1 fruit fly cellular context compared by ENCODE assay signal in the genomic region with DNA sequence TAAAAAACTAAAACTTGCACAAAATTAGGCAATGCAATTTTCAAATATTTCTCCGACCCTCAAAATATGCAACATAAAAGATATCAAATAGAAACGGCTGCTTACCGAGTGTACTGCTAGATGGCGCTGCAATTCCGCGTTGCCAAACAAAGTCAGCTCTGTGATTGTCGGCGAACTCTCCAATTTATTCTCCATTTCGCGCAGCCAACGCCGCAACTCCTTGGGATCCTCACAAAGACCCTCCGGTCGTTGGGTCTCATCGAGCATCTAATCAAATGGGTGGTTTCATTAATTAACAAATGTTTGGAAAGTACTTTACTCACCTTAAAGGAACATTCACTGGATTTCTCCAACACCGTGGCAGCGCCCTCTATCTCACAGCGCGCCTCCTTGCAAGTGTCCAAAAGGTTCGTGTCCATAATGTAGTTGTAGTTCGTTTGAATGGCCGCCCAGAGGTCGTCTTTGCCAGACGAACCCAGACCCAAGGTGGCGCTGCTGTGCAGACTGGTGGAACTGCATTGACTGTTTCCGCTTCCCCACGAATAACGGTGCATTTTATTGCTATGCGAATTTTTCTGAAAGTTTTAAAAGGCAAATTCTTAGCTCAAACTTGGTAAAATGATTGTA.
A peak's percentile ranks its signal among the peaks of the same experiment; 100 is the strongest.
TF ChIP-seq lines count a peak whose summit lies in the region.

No protein-coding gene starts in this region.

TF ChIP-seq in whole organism, embryonic, 481 proteins besides CTCF, POLR2A, EP300 and RAD21 (continued from another document and continues in another):
- TF ChIP-seq bcd (GFP tag; optimal IDR thresholded peaks at IDR 0.05; lab: Kevin White, UChicago), result peak; percentile 77
- peak; percentile 57 for TF ChIP-seq Bdp1 (GFP tag; optimal IDR thresholded peaks at IDR 0.05; lab: Kevin White, UChicago)
- peak; percentile 46 for TF ChIP-seq CG31365 (tag; optimal IDR thresholded peaks at IDR 0.05; lab: Kevin White, UChicago)
- peak; percentile 22 to 58 for TF ChIP-seq tll (GFP tag; optimal IDR thresholded peaks at IDR 0.05; lab: Kevin White, UChicago)
- peak; percentile 61 for TF ChIP-seq ewg (GFP tag; optimal IDR thresholded peaks at IDR 0.05; lab: Kevin White, UChicago)
- peak; percentile 72; the same call in 1 of the 2 replicates for TF ChIP-seq CG1024 (GFP tag; IDR thresholded peaks at IDR 0.05; lab: Robert Waterston, UW)
- peak; percentile 79 for TF ChIP-seq Hr3 (GFP tag; optimal IDR thresholded peaks at IDR 0.05; lab: Kevin White, UChicago)
- TF ChIP-seq Kr (GFP tag; optimal IDR thresholded peaks at IDR 0.05; lab: Kevin White, UChicago), result no peak
- peak; percentile 10 for TF ChIP-seq D19B (GFP tag; optimal IDR thresholded peaks at IDR 0.05; lab: Kevin White, UChicago)
- TF ChIP-seq pnt (GFP tag; optimal IDR thresholded peaks at IDR 0.05; lab: Kevin White, UChicago), result peak; percentile 88
- TF ChIP-seq Awh (GFP tag; IDR thresholded peaks at IDR 0.05; lab: Robert Waterston, UW), result peak; percentile 48; the same call in 1 of the 2 replicates
- TF ChIP-seq bsh (GFP tag; optimal IDR thresholded peaks at IDR 0.05; lab: Kevin White, UChicago), result peak in 1 of 2 experiments; percentile 58
- no peak for TF ChIP-seq CG6683 (GFP tag; optimal IDR thresholded peaks at IDR 0.05; lab: Kevin White, UChicago)
- peak; percentile 77 for TF ChIP-seq Mes4 (GFP tag; optimal IDR thresholded peaks at IDR 0.05; lab: Kevin White, UChicago)
- peak; percentile 44 for TF ChIP-seq mirr (GFP tag; optimal IDR thresholded peaks at IDR 0.05; lab: Kevin White, UChicago)
- peak; percentile 91 for TF ChIP-seq Xbp1 (GFP tag; optimal IDR thresholded peaks at IDR 0.05; lab: Kevin White, UChicago)
- TF ChIP-seq dysf (GFP tag; IDR thresholded peaks at IDR 0.05; lab: Robert Waterston, UW), result peak; percentile 78
- TF ChIP-seq chm (GFP tag; IDR thresholded peaks at IDR 0.05; lab: Robert Waterston, UW), result peak; percentile 66
- peak; percentile 93 for TF ChIP-seq CG2199 (GFP tag; IDR thresholded peaks at IDR 0.05; lab: Robert Waterston, UW)
- peak; percentile 43 for TF ChIP-seq CG12219 (GFP tag; optimal IDR thresholded peaks at IDR 0.05; lab: Kevin White, UChicago)
- TF ChIP-seq CG17328 (GFP tag; IDR thresholded peaks at IDR 0.05; lab: Robert Waterston, UW), result peak; percentile 72
- 0 out of 2 replicates have a peak, but pooled peaks have one; percentile 7 for TF ChIP-seq tna (GFP tag; IDR thresholded peaks at IDR 0.05; lab: Robert Waterston, UW; ENCODE audit: partially characterized antibody)
- peak; percentile 18 for TF ChIP-seq gfzf (GFP tag; optimal IDR thresholded peaks at IDR 0.05; lab: Kevin White, UChicago)
- TF ChIP-seq exex (tag; optimal IDR thresholded peaks at IDR 0.05; lab: Kevin White, UChicago), result no peak
- peak; percentile 44 for TF ChIP-seq CG13775 (GFP tag; optimal IDR thresholded peaks at IDR 0.05; lab: Kevin White, UChicago)
- TF ChIP-seq ERR (GFP tag; optimal IDR thresholded peaks at IDR 0.05; lab: Kevin White, UChicago), result peak; percentile 30
- TF ChIP-seq CG8765 (GFP tag; IDR thresholded peaks at IDR 0.05; lab: Robert Waterston, UW), result no peak; the same call in 1 of the 2 replicates
- no peak for TF ChIP-seq CG1529 (GFP tag; optimal IDR thresholded peaks at IDR 0.05; lab: Kevin White, UChicago)
- no peak for TF ChIP-seq Adf1 (GFP tag; IDR thresholded peaks at IDR 0.05; lab: Robert Waterston, UW)
- TF ChIP-seq CG9727 (GFP tag; optimal IDR thresholded peaks at IDR 0.05; lab: Kevin White, UChicago), result peak; percentile 62
- TF ChIP-seq cas (GFP tag; IDR thresholded peaks at IDR 0.05; lab: Robert Waterston, UW), result 0 out of 2 replicates have a peak, but pooled peaks have one; percentile 6
- TF ChIP-seq inv (GFP tag; IDR thresholded peaks at IDR 0.05; lab: Robert Waterston, UW; ENCODE audit: partially characterized antibody), result no peak
- TF ChIP-seq CG6175 (GFP tag; IDR thresholded peaks at IDR 0.05; lab: Robert Waterston, UW), result peak; percentile 65; the same call in 2 of the 3 replicates
- no peak for TF ChIP-seq unc-4 (GFP tag; IDR thresholded peaks at IDR 0.05; lab: Robert Waterston, UW; ENCODE audit: partially characterized antibody)
- TF ChIP-seq CG13624 (GFP tag; optimal IDR thresholded peaks at IDR 0.05; lab: Kevin White, UChicago), result peak; percentile 88
- TF ChIP-seq emc (GFP tag; optimal IDR thresholded peaks at IDR 0.05; lab: Kevin White, UChicago), result peak; percentile 64
- peak; percentile 64 for TF ChIP-seq gsb (GFP tag; IDR thresholded peaks at IDR 0.05; lab: Robert Waterston, UW)
- peak; percentile 51 for TF ChIP-seq Sry-δ (GFP tag; optimal IDR thresholded peaks at IDR 0.05; lab: Kevin White, UChicago)
- peak; percentile 23 for TF ChIP-seq BEAF-32 (GFP tag; optimal IDR thresholded peaks at IDR 0.05; lab: Kevin White, UChicago)
- TF ChIP-seq pum (GFP tag; optimal IDR thresholded peaks at IDR 0.05; lab: Kevin White, UChicago), result peak; percentile 82
- no peak for TF ChIP-seq HLH4C (GFP tag; IDR thresholded peaks at IDR 0.05; lab: Robert Waterston, UW; ENCODE audit: partially characterized antibody)
- peak; percentile 74 for TF ChIP-seq Myb (GFP tag; optimal IDR thresholded peaks at IDR 0.05; lab: Kevin White, UChicago)
- no peak for TF ChIP-seq pros (GFP tag; optimal IDR thresholded peaks at IDR 0.05; lab: Kevin White, UChicago)
- TF ChIP-seq lov (optimal IDR thresholded peaks at IDR 0.05; lab: Kevin White, UChicago), result no peak
- TF ChIP-seq lov (GFP tag; IDR thresholded peaks at IDR 0.05; lab: Robert Waterston, UW), result peak; percentile 71; the same call in 2 of the 3 replicates
- TF ChIP-seq pita (GFP tag; optimal IDR thresholded peaks at IDR 0.05; lab: Kevin White, UChicago), result peak; percentile 91
- TF ChIP-seq CG18599 (GFP tag; optimal IDR thresholded peaks at IDR 0.05; lab: Kevin White, UChicago), result peak; percentile 25
- TF ChIP-seq CG2129 (GFP tag; IDR thresholded peaks at IDR 0.05; lab: Robert Waterston, UW; ENCODE audit: partially characterized antibody), result no peak
- peak; percentile 99 for TF ChIP-seq hkb (optimal IDR thresholded peaks at IDR 0.05; lab: Kevin White, UChicago)
- peak; percentile 38; the same call in 1 of the 2 replicates for TF ChIP-seq hkb (GFP tag; IDR thresholded peaks at IDR 0.05; lab: Robert Waterston, UW)
- peak; percentile 74 for TF ChIP-seq H2.0 (GFP tag; IDR thresholded peaks at IDR 0.05; lab: Robert Waterston, UW)
- peak; percentile 49; the same call in 1 of the 2 replicates for TF ChIP-seq Ada2b (GFP tag; IDR thresholded peaks at IDR 0.05; lab: Robert Waterston, UW)
- TF ChIP-seq CG9817 (tag; optimal IDR thresholded peaks at IDR 0.05; lab: Kevin White, UChicago), result peak; percentile 81
- TF ChIP-seq CG32532 (GFP tag; IDR thresholded peaks at IDR 0.05; lab: Robert Waterston, UW), result peak; percentile 91
- TF ChIP-seq rib (GFP tag; IDR thresholded peaks at IDR 0.05; lab: Robert Waterston, UW), result no peak
- TF ChIP-seq Xrp1 (GFP tag; IDR thresholded peaks at IDR 0.05; lab: Robert Waterston, UW), result no peak
- no peak for TF ChIP-seq CG2889 (GFP tag; IDR thresholded peaks at IDR 0.05; lab: Robert Waterston, UW)
- no peak for TF ChIP-seq Sry-β (GFP tag; optimal IDR thresholded peaks at IDR 0.05; lab: Kevin White, UChicago)
- TF ChIP-seq H15 (GFP tag; IDR thresholded peaks at IDR 0.05; lab: Robert Waterston, UW), result peak; percentile 64
- peak; percentile 69 for TF ChIP-seq Aef1 (GFP tag; IDR thresholded peaks at IDR 0.05; lab: Robert Waterston, UW)
- TF ChIP-seq Nf-YC (tag; optimal IDR thresholded peaks at IDR 0.05; lab: Kevin White, UChicago), result peak; percentile 49
- no peak for TF ChIP-seq ham (GFP tag; IDR thresholded peaks at IDR 0.05; lab: Robert Waterston, UW)
- TF ChIP-seq fu2 (GFP tag; optimal IDR thresholded peaks at IDR 0.05; lab: Kevin White, UChicago), result peak; percentile 72
- TF ChIP-seq jing (GFP tag; optimal IDR thresholded peaks at IDR 0.05; lab: Kevin White, UChicago), result no peak
- no peak; the same call in 1 of the 2 replicates for TF ChIP-seq Taf1 (GFP tag; IDR thresholded peaks at IDR 0.05; lab: Robert Waterston, UW)
- TF ChIP-seq CG7271 (tag; optimal IDR thresholded peaks at IDR 0.05; lab: Kevin White, UChicago), result no peak
- TF ChIP-seq CG1603 (tag; optimal IDR thresholded peaks at IDR 0.05; lab: Kevin White, UChicago), result peak; percentile 76
- no peak for TF ChIP-seq zf30C (GFP tag; optimal IDR thresholded peaks at IDR 0.05; lab: Kevin White, UChicago)
- TF ChIP-seq kni (GFP tag; optimal IDR thresholded peaks at IDR 0.05; lab: Kevin White, UChicago), result no peak
- no peak for TF ChIP-seq CG1832 (GFP tag; optimal IDR thresholded peaks at IDR 0.05; lab: Kevin White, UChicago)
- TF ChIP-seq jigr1 (GFP tag; IDR thresholded peaks at IDR 0.05; lab: Robert Waterston, UW), result no peak
- TF ChIP-seq fd3F (GFP tag; optimal IDR thresholded peaks at IDR 0.05; lab: Kevin White, UChicago), result peak; percentile 53
- TF ChIP-seq Ravus (GFP tag; IDR thresholded peaks at IDR 0.05; lab: Robert Waterston, UW), result no peak; the same call in 1 of the 2 replicates
- TF ChIP-seq Doc3 (GFP tag; IDR thresholded peaks at IDR 0.05; lab: Robert Waterston, UW; ENCODE audit: partially characterized antibody), result no peak
- peak; percentile 81 for TF ChIP-seq Mrtf (GFP tag; IDR thresholded peaks at IDR 0.05; lab: Robert Waterston, UW)
- no peak for TF ChIP-seq CG9797 (GFP tag; optimal IDR thresholded peaks at IDR 0.05; lab: Kevin White, UChicago)
- TF ChIP-seq ase (GFP tag; IDR thresholded peaks at IDR 0.05; lab: Robert Waterston, UW), result peak; percentile 87
- TF ChIP-seq lola (GFP tag; optimal IDR thresholded peaks at IDR 0.05; lab: Kevin White, UChicago), result peak in 1 of 3 experiments; percentile 24
- TF ChIP-seq kay (GFP tag; optimal IDR thresholded peaks at IDR 0.05; lab: Kevin White, UChicago), result peak; percentile 47
- TF ChIP-seq her (GFP tag; optimal IDR thresholded peaks at IDR 0.05; lab: Kevin White, UChicago), result peak; percentile 68
- no peak for TF ChIP-seq z (GFP tag; IDR thresholded peaks at IDR 0.05; lab: Robert Waterston, UW)
- peak; percentile 94 for TF ChIP-seq sens (GFP tag; lab: Kevin White, UChicago)
- no peak for TF ChIP-seq sqz (GFP tag; optimal IDR thresholded peaks at IDR 0.05; lab: Kevin White, UChicago)
- peak; percentile 47 for TF ChIP-seq CG18262 (tag; optimal IDR thresholded peaks at IDR 0.05; lab: Kevin White, UChicago)
- peak; percentile 50 for TF ChIP-seq CG10654 (GFP tag; optimal IDR thresholded peaks at IDR 0.05; lab: Kevin White, UChicago)
- peak; percentile 79; the same call in 2 of the 3 replicates for TF ChIP-seq Dbx (GFP tag; IDR thresholded peaks at IDR 0.05; lab: Robert Waterston, UW)
- peak; percentile 68; the same call in 2 of the 3 replicates for TF ChIP-seq CG11093 (GFP tag; IDR thresholded peaks at IDR 0.05; lab: Robert Waterston, UW)
- TF ChIP-seq onecut (GFP tag; IDR thresholded peaks at IDR 0.05; lab: Robert Waterston, UW), result peak; percentile 84
- no peak for TF ChIP-seq Hmx (GFP tag; optimal IDR thresholded peaks at IDR 0.05; lab: Kevin White, UChicago)
- TF ChIP-seq Nf-YB (GFP tag; optimal IDR thresholded peaks at IDR 0.05; lab: Kevin White, UChicago), result peak; percentile 9
- peak; percentile 72; the same call in 2 of the 3 replicates for TF ChIP-seq CG11560 (tag; IDR thresholded peaks at IDR 0.05; lab: Robert Waterston, UW)
- TF ChIP-seq Dll (GFP tag; IDR thresholded peaks at IDR 0.05; lab: Robert Waterston, UW; ENCODE audit: partially characterized antibody), result no peak
- peak; percentile 74 for TF ChIP-seq lab (GFP tag; optimal IDR thresholded peaks at IDR 0.05; lab: Kevin White, UChicago)
- no peak for TF ChIP-seq mld (GFP tag; IDR thresholded peaks at IDR 0.05; lab: Robert Waterston, UW; ENCODE audit: partially characterized antibody)
- TF ChIP-seq CG3281 (GFP tag; optimal IDR thresholded peaks at IDR 0.05; lab: Kevin White, UChicago), result peak; percentile 26
- TF ChIP-seq lmd (GFP tag; IDR thresholded peaks at IDR 0.05; lab: Robert Waterston, UW), result peak; percentile 79
- TF ChIP-seq danr (GFP tag; IDR thresholded peaks at IDR 0.05; lab: Robert Waterston, UW), result peak; percentile 45; the same call in 1 of the 2 replicates
- TF ChIP-seq psq (GFP tag; optimal IDR thresholded peaks at IDR 0.05; lab: Kevin White, UChicago), result no peak
- no peak for TF ChIP-seq sc (optimal IDR thresholded peaks at IDR 0.05; lab: Kevin White, UChicago)
- peak; percentile 17 for TF ChIP-seq sc (GFP tag; optimal IDR thresholded peaks at IDR 0.05; lab: Kevin White, UChicago)
- TF ChIP-seq aop (GFP tag; IDR thresholded peaks at IDR 0.05; lab: Robert Waterston, UW), result no peak
- TF ChIP-seq CG8924 (tag; optimal IDR thresholded peaks at IDR 0.05; lab: Kevin White, UChicago), result peak; percentile 9
- peak; percentile 76 for TF ChIP-seq CG16815 (GFP tag; optimal IDR thresholded peaks at IDR 0.05; lab: Kevin White, UChicago)
- TF ChIP-seq fd64A (GFP tag; optimal IDR thresholded peaks at IDR 0.05; lab: Kevin White, UChicago), result no peak
- no peak for TF ChIP-seq Dref (GFP tag; IDR thresholded peaks at IDR 0.05; lab: Robert Waterston, UW)
- TF ChIP-seq CG8281 (tag; optimal IDR thresholded peaks at IDR 0.05; lab: Kevin White, UChicago), result no peak
- TF ChIP-seq CG15269 (tag; optimal IDR thresholded peaks at IDR 0.05; lab: Kevin White, UChicago), result peak; percentile 54
- peak; percentile 63 for TF ChIP-seq CG2875 (GFP tag; optimal IDR thresholded peaks at IDR 0.05; lab: Kevin White, UChicago)
- peak; percentile 59 for TF ChIP-seq Dip3 (GFP tag; optimal IDR thresholded peaks at IDR 0.05; lab: Kevin White, UChicago)
- TF ChIP-seq HLHmδ (GFP tag; optimal IDR thresholded peaks at IDR 0.05; lab: Kevin White, UChicago), result peak; percentile 86
- TF ChIP-seq CG18476 (GFP tag; optimal IDR thresholded peaks at IDR 0.05; lab: Kevin White, UChicago), result peak; percentile 10
- peak; percentile 24 for TF ChIP-seq CG9437 (GFP tag; optimal IDR thresholded peaks at IDR 0.05; lab: Kevin White, UChicago)
- TF ChIP-seq CG3065 (GFP tag; optimal IDR thresholded peaks at IDR 0.05; lab: Kevin White, UChicago), result peak; percentile 71
- TF ChIP-seq Elba2 (GFP tag; optimal IDR thresholded peaks at IDR 0.05; lab: Kevin White, UChicago), result peak; percentile 46
- no peak for TF ChIP-seq sd (tag; optimal IDR thresholded peaks at IDR 0.05; lab: Kevin White, UChicago)
- TF ChIP-seq dimm (GFP tag; IDR thresholded peaks at IDR 0.05; lab: Robert Waterston, UW), result 0 out of 2 replicates have a peak, but pooled peaks have one; percentile 11
- peak; percentile 55 for TF ChIP-seq da (GFP tag; optimal IDR thresholded peaks at IDR 0.05; lab: Kevin White, UChicago)
- peak; percentile 35 for TF ChIP-seq Abd-B (GFP tag; optimal IDR thresholded peaks at IDR 0.05; lab: Kevin White, UChicago)
- no peak for TF ChIP-seq CG7963 (GFP tag; IDR thresholded peaks at IDR 0.05; lab: Robert Waterston, UW; ENCODE audit: partially characterized antibody)
- TF ChIP-seq salm (tag; optimal IDR thresholded peaks at IDR 0.05; lab: Kevin White, UChicago), result no peak
- peak; percentile 51 for TF ChIP-seq CG13424 (tag; optimal IDR thresholded peaks at IDR 0.05; lab: Kevin White, UChicago)
- peak; percentile 23; the same call in 1 of the 2 replicates for TF ChIP-seq wdn (GFP tag; IDR thresholded peaks at IDR 0.05; lab: Robert Waterston, UW)
